Fruit fly (Drosophila melanogaster) whole organism, wandering third instar larva: ENCODE results near the gene CG43355.

Experiments used
- Abd-B ChIP-seq: fragments of >200 bp; optimal IDR thresholded peaks from 2 replicates; lab custom pipeline; 2017; ENCODE audit warnings: missing biosample characterization, missing genetic modification characterization
- CG32264 ChIP-seq: fragments of 200-800 bp; sonication (Bioruptor generic); optimal IDR thresholded peaks from 2 replicates; lab custom pipeline; 2016; ENCODE audit warnings: missing biosample characterization, missing genetic modification characterization
- CG9705 ChIP-seq: fragments of 200-800 bp; sonication (Bioruptor generic); optimal IDR thresholded peaks from 2 replicates; lab custom pipeline; 2018; ENCODE audit warnings: missing biosample characterization, mild to moderate bottlenecking, missing genetic modification characterization
- CrebA ChIP-seq: fragments of 200-800 bp; sonication (Bioruptor generic); optimal IDR thresholded peaks from 2 replicates; lab custom pipeline; 2016; ENCODE audit warnings: missing biosample characterization, mild to moderate bottlenecking, missing genetic modification characterization, borderline replicate concordance
- Dfd ChIP-seq: fragments of >200 bp; optimal IDR thresholded peaks from 2 replicates; lab custom pipeline; 2017; ENCODE audit warnings: missing biosample characterization, missing genetic modification characterization
- Dif ChIP-seq: fragments of 200-275, 200-300 bp; sonication (Bioruptor generic); optimal IDR thresholded peaks from 2 replicates; lab custom pipeline; 2018; ENCODE audit warnings: missing biosample characterization, missing genetic modification characterization; ENCODE audit not compliant: partially characterized antibody
- GATAd ChIP-seq: sonication (Bioruptor generic); optimal IDR thresholded peaks from 2 replicates; lab custom pipeline; 2016; ENCODE audit warnings: missing biosample characterization, missing genetic modification characterization
- HLH106 ChIP-seq: fragments of 200-800 bp; optimal IDR thresholded peaks from 3 replicates; lab custom pipeline; 2019; ENCODE audit warnings: missing biosample characterization, mild to moderate bottlenecking, missing genetic modification characterization, moderate library complexity
- Hr78 ChIP-seq: fragments of >200 bp; optimal IDR thresholded peaks from 2 replicates; lab custom pipeline; 2017; ENCODE audit warnings: missing biosample characterization, missing genetic modification characterization
- Hr83 ChIP-seq: fragments of 200-300 bp; sonication (Bioruptor generic); optimal IDR thresholded peaks from 2 replicates; lab custom pipeline; 2016; ENCODE audit warnings: missing biosample characterization, mild to moderate bottlenecking, missing genetic modification characterization, moderate library complexity; ENCODE audit not compliant: poor library complexity, severe bottlenecking
- Jra ChIP-seq: sonication (Bioruptor generic); optimal IDR thresholded peaks from 2 replicates; lab custom pipeline; 2016; ENCODE audit warnings: missing biosample characterization, missing genetic modification characterization
- Myc ChIP-seq: fragments of >200 bp; optimal IDR thresholded peaks from 2 replicates; lab custom pipeline; 2017
- N ChIP-seq: fragments of >200 bp; optimal IDR thresholded peaks from 2 replicates; lab custom pipeline; 2018; ENCODE audit warnings: missing biosample characterization, missing external identifiers, missing genetic modification characterization
- OdsH ChIP-seq: fragments of 200-800 bp; sonication (Bioruptor generic); optimal IDR thresholded peaks from 2 replicates; lab custom pipeline; 2016; ENCODE audit warnings: missing biosample characterization, mild to moderate bottlenecking, missing genetic modification characterization
- Rel ChIP-seq, 2 experiments: fragments of 200-800 bp; sonication (Bioruptor generic) in 1 of 2; optimal IDR thresholded peaks; 2 replicates in 1 of 2; 3 replicates in 1 of 2; lab custom pipeline; 2016 to 2019; ENCODE audit warnings: mild to moderate bottlenecking in 2 of 2, missing biosample characterization in 2 of 2, missing genetic modification characterization in 2 of 2, moderate library complexity in 1 of 2
- Sp1 ChIP-seq: fragments of 200-800 bp; sonication (Bioruptor generic); optimal IDR thresholded peaks from 3 replicates; lab custom pipeline; 2019; ENCODE audit warnings: missing biosample characterization, mild to moderate bottlenecking, missing genetic modification characterization, moderate library complexity
- Vsx2 ChIP-seq: fragments of 200-300, 225-300 bp; sonication (Bioruptor generic); optimal IDR thresholded peaks from 2 replicates; lab custom pipeline; 2018; ENCODE audit warnings: missing biosample characterization, missing genetic modification characterization; ENCODE audit not compliant: partially characterized antibody
- br ChIP-seq: fragments of 200-800 bp; sonication (Bioruptor generic); optimal IDR thresholded peaks from 2 replicates; lab custom pipeline; 2016; ENCODE audit warnings: missing biosample characterization, missing genetic modification characterization
- brk ChIP-seq: fragments of 200-800 bp; sonication (Bioruptor generic); optimal IDR thresholded peaks from 2 replicates; lab custom pipeline; 2016; ENCODE audit warnings: missing biosample characterization, mild to moderate bottlenecking, missing genetic modification characterization
- dl ChIP-seq, 2 experiments: fragments of 175-275, 200-275 bp in 1 of 2; fragments of 200-275 bp in 1 of 2; sonication (Bioruptor generic); optimal IDR thresholded peaks; lab custom pipeline; 2018; ENCODE audit warnings: mild to moderate bottlenecking in 2 of 2, missing biosample characterization in 2 of 2, missing genetic modification characterization in 2 of 2, moderate library complexity in 2 of 2; ENCODE audit not compliant: partially characterized antibody in 2 of 2, insufficient read depth in 1 of 2
- dmrt93B ChIP-seq: fragments of 200-800 bp; sonication (Bioruptor generic); optimal IDR thresholded peaks from 2 replicates; lab custom pipeline; 2018; ENCODE audit warnings: missing biosample characterization, mild to moderate bottlenecking, missing genetic modification characterization
- ey ChIP-seq: fragments of 200-800 bp; sonication (Bioruptor generic); optimal IDR thresholded peaks from 2 replicates; lab custom pipeline; 2016; ENCODE audit warnings: missing biosample characterization, missing genetic modification characterization
- foxo ChIP-seq, 2 experiments: fragments of 200-800 bp; sonication (Bioruptor generic); optimal IDR thresholded peaks; 2 replicates in 1 of 2; 3 replicates in 1 of 2; lab custom pipeline; 2016 to 2017; ENCODE audit warnings: missing biosample characterization in 2 of 2, missing genetic modification characterization in 2 of 2
- fru ChIP-seq: fragments of 200-800 bp; sonication (Bioruptor generic); optimal IDR thresholded peaks from 3 replicates; lab custom pipeline; 2016; ENCODE audit warnings: missing biosample characterization, mild to moderate bottlenecking, missing genetic modification characterization
- h ChIP-seq: fragments of 200-800 bp; sonication (Bioruptor generic); optimal IDR thresholded peaks from 3 replicates; lab custom pipeline; 2016; ENCODE audit warnings: missing biosample characterization, mild to moderate bottlenecking, missing genetic modification characterization
- lola ChIP-seq: fragments of >200 bp; optimal IDR thresholded peaks from 2 replicates; lab custom pipeline; 2017; ENCODE audit warnings: missing biosample characterization, missing genetic modification characterization
- pan ChIP-seq: fragments of >200 bp; optimal IDR thresholded peaks from 2 replicates; lab custom pipeline; 2017
- psq ChIP-seq: fragments of 200-800 bp; sonication (Bioruptor generic); optimal IDR thresholded peaks from 3 replicates; lab custom pipeline; 2017; ENCODE audit warnings: missing biosample characterization, mild to moderate bottlenecking, missing genetic modification characterization, moderate library complexity
- sage ChIP-seq: fragments of 200-800 bp; sonication (Bioruptor generic); optimal IDR thresholded peaks from 2 replicates; lab custom pipeline; 2016; ENCODE audit warnings: missing biosample characterization, mild to moderate bottlenecking, missing genetic modification characterization
- tai ChIP-seq: sonication (Bioruptor generic); optimal IDR thresholded peaks from 2 replicates; lab custom pipeline; 2016; ENCODE audit warnings: missing biosample characterization, missing genetic modification characterization
- usp ChIP-seq: fragments of >200 bp; optimal IDR thresholded peaks from 2 replicates; lab custom pipeline; 2017; ENCODE audit warnings: missing biosample characterization, missing genetic modification characterization
- woc ChIP-seq: sonication (Bioruptor generic); optimal IDR thresholded peaks from 2 replicates; lab custom pipeline; 2016; ENCODE audit warnings: missing biosample characterization, mild to moderate bottlenecking, missing genetic modification characterization

CG43355 gene

DNA sequence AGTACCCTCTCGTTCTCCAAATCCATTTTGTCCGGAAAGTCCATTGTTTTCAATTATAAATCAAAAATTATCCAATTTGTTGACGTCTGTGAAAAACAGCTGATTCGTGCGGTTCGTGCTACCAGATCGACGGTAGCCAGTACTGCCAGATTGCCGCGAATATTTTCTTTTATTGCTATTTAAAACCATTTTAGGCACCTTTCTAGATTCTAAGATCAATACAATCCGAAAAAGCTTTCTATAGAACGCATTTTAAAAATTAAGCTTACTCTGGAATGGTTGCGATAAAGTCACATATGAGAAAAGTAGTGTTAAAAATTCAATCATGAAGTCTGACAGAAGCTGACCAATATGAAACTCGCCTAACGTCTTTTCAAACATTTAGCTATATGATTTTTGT, 14.3 kb downstream of the CG43355 start, which contains the start of gene Cog8 (continued):
- TF ChIP-seq Myc (lab: Kevin White, UChicago) (no peak), fru (GFP tag; lab: Kevin White, UChicago) (peak; percentile 42), br (peak; percentile 8), Sp1 (no peak), Jra (GFP tag; lab: Kevin White, UChicago) (no peak)
- TF ChIP-seq, all 38 proteins: peak for 11

DNA sequence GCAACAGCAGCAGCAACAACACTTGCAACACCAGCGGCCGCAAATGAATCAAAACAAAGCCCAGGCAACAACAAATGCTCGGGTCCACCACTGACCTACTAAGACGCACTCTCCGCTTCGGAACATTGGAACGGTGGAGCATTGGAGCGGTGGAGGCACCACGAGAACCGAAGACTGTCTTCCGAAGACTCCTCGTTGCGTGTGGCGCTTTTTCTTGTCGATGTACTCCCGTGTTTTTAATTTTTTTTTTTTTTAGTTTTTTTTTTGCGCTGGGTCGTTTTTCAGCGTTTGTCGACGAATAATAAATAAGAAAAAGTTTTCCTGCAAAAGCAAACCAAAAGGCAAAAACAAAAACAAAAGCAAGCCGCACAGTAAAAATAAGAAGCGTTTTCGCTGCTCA, 16.1 kb downstream of the CG43355 start:
- no peak for TF ChIP-seq woc
- TF ChIP-seq brk (GFP tag; lab: Kevin White, UChicago): no peak
- no peak for TF ChIP-seq Jra (GFP tag; lab: Kevin White, UChicago)
- TF ChIP-seq Dfd: peak; percentile 7
- TF ChIP-seq Vsx2 (GFP tag; lab: Kevin White, UChicago): no peak

DNA sequence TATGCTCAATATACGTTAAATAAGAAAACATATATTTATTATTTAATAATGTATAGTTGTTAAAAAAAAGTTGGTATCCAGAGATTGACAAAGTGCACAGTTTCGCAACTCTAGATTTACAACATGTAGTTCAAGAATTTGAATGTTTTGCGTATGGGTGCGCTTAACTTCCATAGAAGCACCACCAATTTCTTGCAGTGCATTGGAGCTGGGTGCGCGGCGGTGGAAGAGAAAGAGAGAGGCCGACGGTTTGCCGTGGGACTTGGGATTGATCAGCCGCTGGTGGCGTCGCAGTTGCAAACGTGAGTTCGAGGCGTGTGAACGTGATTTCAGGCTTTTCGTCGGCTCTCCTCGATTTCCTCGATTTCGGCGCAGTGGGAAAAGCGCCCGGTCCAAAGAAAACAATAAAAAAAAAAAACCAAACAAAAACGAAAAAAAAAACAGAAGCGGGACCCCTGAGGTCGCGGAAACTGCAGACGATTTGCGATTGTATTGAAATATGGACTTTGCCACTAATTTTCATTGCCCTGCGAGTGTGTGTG, 17.0 kb downstream of the CG43355 start, which contains the start of gene spz4:
spz4 (plus strand) TSS at position 289 of the 542 bp plus-strand sequence.
- TF ChIP-seq woc: no peak
- TF ChIP-seq Vsx2 (GFP tag; lab: Kevin White, UChicago): no peak
- TF ChIP-seq fru (GFP tag; lab: Kevin White, UChicago): no peak
- TF ChIP-seq br: no peak
- TF ChIP-seq, all 38 proteins: peak for 0

DNA sequence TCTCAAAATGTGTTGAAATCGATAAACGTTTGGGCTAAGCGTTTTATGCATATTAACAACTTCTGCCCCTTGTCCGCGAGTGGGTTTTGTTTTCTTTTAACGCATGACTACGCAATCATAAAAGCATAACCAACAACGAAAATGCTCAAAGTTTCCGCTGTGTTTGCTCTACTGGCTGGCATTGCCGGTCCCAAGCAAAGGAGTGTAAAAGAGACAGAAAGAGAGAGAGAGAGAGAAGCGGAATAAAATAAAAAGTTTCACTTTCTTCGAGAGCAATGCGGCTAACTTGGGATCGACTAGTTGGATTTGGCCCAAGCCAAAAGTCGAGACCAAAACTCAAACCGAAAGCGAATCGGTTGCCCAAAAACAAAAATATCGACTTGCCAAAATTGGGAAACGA, 18.2 kb downstream of the CG43355 start:
- no peak for TF ChIP-seq Myc (lab: Kevin White, UChicago)
- TF ChIP-seq Sp1: no peak
- TF ChIP-seq h: no peak
- TF ChIP-seq CG32264 (GFP tag; lab: Kevin White, UChicago): no peak
- TF ChIP-seq foxo (GFP tag; optimal IDR thresholded peaks at IDR 0.05; lab: Kevin White, UChicago): no peak
- TF ChIP-seq woc: no peak
- no peak for TF ChIP-seq CG9705
- no peak for TF ChIP-seq pan
- no peak for TF ChIP-seq Abd-B (GFP tag; lab: Kevin White, UChicago)
- no peak for TF ChIP-seq Vsx2 (GFP tag; lab: Kevin White, UChicago)
- no peak for TF ChIP-seq usp (GFP tag; lab: Kevin White, UChicago)
- no peak for TF ChIP-seq Hr83 (GFP tag; lab: Kevin White, UChicago)
- no peak for TF ChIP-seq dl (GFP tag; optimal IDR thresholded peaks at IDR 0.05; lab: Kevin White, UChicago; ENCODE audit: insufficient read depth in 1 of 2, partially characterized antibody in 2 of 2)
- no peak for TF ChIP-seq GATAd (GFP tag; lab: Kevin White, UChicago)
- no peak for TF ChIP-seq sage (GFP tag; lab: Kevin White, UChicago)

DNA sequence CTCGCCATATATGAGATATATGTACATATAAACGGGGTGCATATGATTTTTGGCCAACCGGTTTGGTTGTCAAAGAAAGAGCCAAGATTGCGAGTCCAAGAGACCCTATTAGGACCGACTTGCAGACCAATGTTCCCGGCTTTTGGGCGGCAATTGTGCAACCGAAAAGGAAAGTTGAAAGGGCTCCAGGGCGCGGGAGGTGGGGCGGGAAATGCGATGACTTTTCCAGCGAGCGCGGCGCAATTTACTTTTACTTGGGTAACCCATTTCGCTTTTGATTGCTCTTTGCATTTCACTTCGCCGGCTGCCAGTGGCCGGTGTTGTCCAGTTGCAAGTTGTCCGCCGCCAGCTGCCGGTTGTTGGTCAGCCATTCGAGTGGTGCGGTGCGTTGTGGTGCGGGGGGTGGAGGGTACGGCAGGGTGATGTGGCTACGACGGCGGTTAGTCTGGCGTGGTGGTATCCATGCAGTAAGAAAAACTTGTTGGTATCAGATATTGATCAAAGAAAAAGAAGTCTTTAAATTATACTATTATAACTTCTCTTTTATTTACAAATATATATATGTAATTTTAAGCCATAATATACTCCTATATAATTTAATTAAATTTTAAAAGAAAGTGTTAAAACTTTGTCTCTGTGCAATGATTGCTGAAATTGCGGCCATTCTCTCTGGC, 20.5 kb downstream of the CG43355 start:
- TF ChIP-seq HLH106 (tag; lab: Kevin White, UChicago): peak; percentile 44
- peak; percentile 41 for TF ChIP-seq psq (GFP tag; lab: Kevin White, UChicago)
- TF ChIP-seq lola (GFP tag; lab: Kevin White, UChicago): no peak
- TF ChIP-seq dmrt93B (GFP tag; lab: Kevin White, UChicago): peak; percentile 25

DNA sequence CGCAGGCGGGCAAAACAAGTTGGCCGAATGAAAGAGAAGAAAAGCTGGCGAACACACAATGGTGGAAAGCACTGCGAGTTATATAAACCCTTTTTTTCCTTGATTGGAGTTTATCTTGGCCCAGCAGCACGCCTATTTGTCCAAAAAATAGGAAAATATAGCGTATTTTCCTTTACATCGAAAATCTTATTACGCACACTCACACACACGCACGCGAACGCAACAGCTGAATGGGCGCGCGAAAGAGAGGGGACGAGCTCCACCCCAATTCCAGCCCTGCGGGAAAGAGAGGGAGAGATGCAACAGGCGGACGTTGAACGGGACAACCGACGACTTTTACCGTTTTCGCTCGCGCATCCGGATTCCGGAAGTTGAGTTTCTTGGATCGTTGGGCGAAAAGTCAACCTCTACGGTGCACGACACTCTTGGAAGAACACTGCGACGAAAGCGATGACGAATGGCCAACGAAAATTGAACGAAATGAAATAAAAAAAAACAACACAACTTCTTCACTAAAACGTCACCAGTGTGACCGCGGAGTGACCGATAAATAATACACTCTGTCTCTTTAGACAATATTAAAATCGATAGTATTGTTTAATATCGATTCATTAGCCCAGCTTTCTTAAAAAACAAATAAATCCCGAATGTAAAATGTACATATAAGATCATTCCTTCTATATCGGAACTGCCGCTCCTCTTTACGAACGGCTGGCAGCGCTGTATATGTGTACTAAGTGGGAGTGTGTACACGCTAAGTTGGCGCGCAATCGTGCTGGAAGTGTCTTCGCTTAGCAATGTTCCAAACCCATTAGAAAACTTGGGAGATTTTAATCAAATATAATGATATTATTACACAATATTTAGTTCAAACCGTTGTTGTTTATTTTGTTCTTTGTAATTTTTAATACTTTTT, 32.3 kb downstream of the CG43355 start, which contains the start of the genes Dlg5 and CG4970:
Dlg5 (minus strand) TSS at position 556 of the 916 bp plus-strand sequence.
CG4970 (plus strand) TSS at position 866 of the 916 bp plus-strand sequence.
- TF ChIP-seq Jra (GFP tag; lab: Kevin White, UChicago) (peak; percentile 1), Sp1 (no peak), fru (GFP tag; lab: Kevin White, UChicago) (no peak), CG9705 (no peak), Dfd (no peak), h (no peak), dmrt93B (GFP tag; lab: Kevin White, UChicago) (no peak), Rel (GFP tag; optimal IDR thresholded peaks at IDR 0.05; lab: Kevin White, UChicago) (no peak), Rel (tag; optimal IDR thresholded peaks at IDR 0.05; lab: Kevin White, UChicago) (no peak), dl (GFP tag; optimal IDR thresholded peaks at IDR 0.05; lab: Kevin White, UChicago; ENCODE audit: insufficient read depth in 1 of 2, partially characterized antibody in 2 of 2) (no peak), Vsx2 (GFP tag; lab: Kevin White, UChicago) (no peak), N (GFP tag; lab: Kevin White, UChicago) (peak; percentile 75), GATAd (GFP tag; lab: Kevin White, UChicago) (no peak), HLH106 (tag; lab: Kevin White, UChicago) (no peak), Hr78 (GFP tag; lab: Kevin White, UChicago) (no peak), brk (GFP tag; lab: Kevin White, UChicago) (no peak), Dif (GFP tag; lab: Kevin White, UChicago) (no peak), CrebA (GFP tag; lab: Kevin White, UChicago) (no peak), lola (GFP tag; lab: Kevin White, UChicago) (no peak), foxo (GFP tag; optimal IDR thresholded peaks at IDR 0.05; lab: Kevin White, UChicago) (no peak), sage (GFP tag; lab: Kevin White, UChicago) (no peak), usp (GFP tag; lab: Kevin White, UChicago) (no peak), ey (no peak), Abd-B (GFP tag; lab: Kevin White, UChicago) (peak; percentile 55), tai (no peak), woc (no peak), OdsH (no peak), CG32264 (GFP tag; lab: Kevin White, UChicago) (no peak)
